Fruit fly (Drosophila melanogaster): ENCODE measurements around the gene atms.

atms gene

dm6 chr3R:4804828-4805707, 55.2 kb downstream of the atms start (continued):
- TF ChIP-seq abd-A (tag; optimal IDR thresholded peaks at IDR 0.05) (peak; percentile 43), CG14014 (GFP tag; IDR thresholded peaks at IDR 0.05) (peak; percentile 55), Eip74EF (GFP tag; optimal IDR thresholded peaks at IDR 0.05) (peak in 1 of 2 experiments; percentile 20), oc (tag; optimal IDR thresholded peaks at IDR 0.05) (peak; percentile 22), CG13296 (GFP tag; optimal IDR thresholded peaks at IDR 0.05) (peak; percentile 63), CG30403 (GFP tag; optimal IDR thresholded peaks at IDR 0.05) (peak; percentile 26), Atf3 (GFP tag; optimal IDR thresholded peaks at IDR 0.05) (peak; percentile 22), da (GFP tag; optimal IDR thresholded peaks at IDR 0.05) (no peak), corto (GFP tag; optimal IDR thresholded peaks at IDR 0.05) (no peak), pros (GFP tag; optimal IDR thresholded peaks at IDR 0.05) (peak; percentile 62), phol (tag; optimal IDR thresholded peaks at IDR 0.05) (peak; percentile 78), exex (tag; optimal IDR thresholded peaks at IDR 0.05) (peak; percentile 3), CG7839 (tag; optimal IDR thresholded peaks at IDR 0.05) (peak; percentile 83), insv (GFP tag; optimal IDR thresholded peaks at IDR 0.05) (no peak), gcm (GFP tag; optimal IDR thresholded peaks at IDR 0.05) (peak; percentile 72), CG15269 (tag; optimal IDR thresholded peaks at IDR 0.05) (peak; percentile 85), wor (GFP tag; IDR thresholded peaks at IDR 0.05) (peak; percentile 44; the same call in 1 of the 2 replicates), so (GFP tag; IDR thresholded peaks at IDR 0.05) (0 out of 3 replicates have a peak, but pooled peaks have one; percentile 20), CG1603 (tag; optimal IDR thresholded peaks at IDR 0.05) (peak; percentile 40), nmo (GFP tag; optimal IDR thresholded peaks at IDR 0.05) (peak; percentile 81), Ssrp (tag; optimal IDR thresholded peaks at IDR 0.05) (peak; percentile 82), zfh1 (GFP tag; IDR thresholded peaks at IDR 0.05) (peak; percentile 31; the same call in 1 of the 3 replicates), CG4854 (GFP tag; optimal IDR thresholded peaks at IDR 0.05) (no peak), dimm (GFP tag; IDR thresholded peaks at IDR 0.05) (no peak), lab (GFP tag; optimal IDR thresholded peaks at IDR 0.05) (peak; percentile 67), Oaz (GFP tag; IDR thresholded peaks at IDR 0.05) (0 out of 2 replicates have a peak, but pooled peaks have one; percentile 12), ssp (GFP tag; IDR thresholded peaks at IDR 0.05) (no peak), CG10462 (GFP tag; optimal IDR thresholded peaks at IDR 0.05) (peak; percentile 39), CG15696 (tag; optimal IDR thresholded peaks at IDR 0.05) (peak; percentile 67), ftz-f1 (GFP tag; optimal IDR thresholded peaks at IDR 0.05) (no peak), ara (GFP tag; IDR thresholded peaks at IDR 0.05) (peak; percentile 44; the same call in 1 of the 2 replicates), CG17186 (GFP tag; optimal IDR thresholded peaks at IDR 0.05) (no peak), CG14441 (GFP tag; IDR thresholded peaks at IDR 0.05) (peak; percentile 61; the same call in 1 of the 2 replicates), tgo (GFP tag; IDR thresholded peaks at IDR 0.05) (peak; percentile 54; the same call in 2 of the 3 replicates), CG18262 (tag; optimal IDR thresholded peaks at IDR 0.05) (peak; percentile 86), CG14050 (GFP tag; IDR thresholded peaks at IDR 0.05) (peak; percentile 13; the same call in 1 of the 3 replicates), hbn (GFP tag; IDR thresholded peaks at IDR 0.05; ENCODE audit: partially characterized antibody) (no peak), Doc3 (GFP tag; IDR thresholded peaks at IDR 0.05; ENCODE audit: partially characterized antibody) (no peak), CG13775 (GFP tag; optimal IDR thresholded peaks at IDR 0.05) (peak; percentile 32), pan (optimal IDR thresholded peaks at IDR 0.05) (no peak), pan (GFP tag; optimal IDR thresholded peaks at IDR 0.05 in 1 of 2, IDR thresholded peaks at IDR 0.05 in 1 of 2) (peak in 1 of 2 experiments; percentile 55), repo (GFP tag; optimal IDR thresholded peaks at IDR 0.05) (no peak), Ravus (GFP tag; IDR thresholded peaks at IDR 0.05) (peak; percentile 10; the same call in 1 of the 2 replicates), CG17328 (GFP tag; IDR thresholded peaks at IDR 0.05) (peak; percentile 42), ato (GFP tag; IDR thresholded peaks at IDR 0.05; ENCODE audit: partially characterized antibody) (0 out of 2 replicates have a peak, but pooled peaks have one; percentile 8), Adf1 (GFP tag; IDR thresholded peaks at IDR 0.05) (no peak), HLH4C (GFP tag; IDR thresholded peaks at IDR 0.05; ENCODE audit: partially characterized antibody) (no peak)
